Worm (Caenorhabditis elegans): ENCODE measurements around the gene Y32G9A.3.

DNA sequence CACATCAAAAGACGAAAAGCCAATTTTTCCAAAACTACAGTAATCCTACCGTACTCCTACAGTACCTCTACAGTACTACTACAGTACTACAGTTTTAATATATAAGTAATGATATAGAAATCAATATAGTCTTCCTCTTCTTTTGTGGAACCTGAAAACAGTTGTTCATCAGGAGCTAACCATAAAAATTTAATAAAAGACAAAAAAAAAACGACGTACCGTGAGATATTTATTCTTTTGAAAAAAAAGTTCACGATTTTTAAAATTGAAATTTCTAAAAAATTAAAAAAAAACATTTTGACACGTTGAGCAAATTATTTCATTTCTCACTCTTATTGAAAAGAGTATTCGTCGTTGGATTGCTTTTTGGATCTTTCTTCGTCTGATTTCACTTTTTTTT, at the start of gene Y32G9A.3:
- TF ChIP-seq nhr-80 (tag; optimal IDR thresholded peaks at IDR 0.05), result no peak
- TF ChIP-seq ama-1 (optimal IDR thresholded peaks at IDR 0.05), result no peak
- TF ChIP-seq ama-1 (GFP tag; optimal IDR thresholded peaks at IDR 0.05), result no peak
- TF ChIP-seq lir-1 (GFP tag; conservative IDR thresholded peaks at IDR 0.05), result no peak
- no peak for TF ChIP-seq efl-1 (GFP tag; optimal IDR thresholded peaks at IDR 0.05)
- TF ChIP-seq Y56A3A.18 (GFP tag; IDR thresholded peaks at IDR 0.05), result no peak
- no peak for TF ChIP-seq pbrm-1 (GFP tag; IDR thresholded peaks at IDR 0.05)
- TF ChIP-seq lin-54 (GFP tag; optimal IDR thresholded peaks at IDR 0.05), result no peak
- no peak for TF ChIP-seq ztf-28 (GFP tag; IDR thresholded peaks at IDR 0.05)
- TF ChIP-seq attf-6 (GFP tag; IDR thresholded peaks at IDR 0.05), result no peak
- TF ChIP-seq dpl-1 (GFP tag; optimal IDR thresholded peaks at IDR 0.05), result no peak

Data from whole organism, young adult.